Fruit fly (Drosophila melanogaster) whole organism, embryonic: ENCODE measurements around the gene CG11905.

ENCODE experiments used
- Adf1 ChIP-seq: fragments of 200-800 bp; sonication (Bioruptor generic); IDR thresholded peaks from 2 replicates; pipeline ENCODE4 v1.3.6; 2022; ENCODE audit warnings: missing biosample characterization, missing genetic modification characterization
- CG12104 ChIP-seq: fragments of 200-800 bp; sonication (Bioruptor generic); optimal IDR thresholded peaks from 3 replicates; lab custom pipeline; 2016; ENCODE audit warnings: missing biosample characterization, missing genetic modification characterization
- CG2129 ChIP-seq: fragments of 200-800 bp; sonication (Bioruptor generic); IDR thresholded peaks from 2 replicates; pipeline ENCODE4 v1.3.6; 2022; ENCODE audit warnings: missing biosample characterization, missing genetic modification characterization; ENCODE audit not compliant: partially characterized antibody
- CG7928 ChIP-seq: fragments of 200-800 bp; sonication (Bioruptor generic); optimal IDR thresholded peaks from 2 replicates; lab custom pipeline; 2017; ENCODE audit warnings: missing biosample characterization, mild to moderate bottlenecking, missing genetic modification characterization
- CG8089 ChIP-seq: fragments of 200-800 bp; sonication (Bioruptor generic); optimal IDR thresholded peaks from 3 replicates; lab custom pipeline; 2016; ENCODE audit warnings: missing biosample characterization, missing genetic modification characterization
- HmgD ChIP-seq: fragments of 200-800 bp; sonication (Bioruptor generic); optimal IDR thresholded peaks from 3 replicates; lab custom pipeline; 2016; ENCODE audit warnings: missing biosample characterization, missing genetic modification characterization
- Lhr ChIP-seq: fragments of 200-800 bp; sonication (Bioruptor generic); optimal IDR thresholded peaks from 3 replicates; lab custom pipeline; 2017; ENCODE audit warnings: mild to moderate bottlenecking, missing biosample characterization, missing genetic modification reagents, missing genetic modification characterization
- corto ChIP-seq: fragments of 200-800 bp; sonication (Bioruptor generic); optimal IDR thresholded peaks from 2 replicates; lab custom pipeline; 2016; ENCODE audit warnings: missing biosample characterization, mild to moderate bottlenecking, missing genetic modification characterization, moderate library complexity
- gcm ChIP-seq: fragments of 200-800 bp; sonication (Bioruptor generic); optimal IDR thresholded peaks from 2 replicates; lab custom pipeline; 2019; ENCODE audit warnings: missing biosample characterization, mild to moderate bottlenecking, missing genetic modification characterization, moderate library complexity
- mld ChIP-seq: fragments of 200-800 bp; sonication (Bioruptor generic); IDR thresholded peaks from 3 replicates; pipeline ENCODE4 v1.3.6; 2022; ENCODE audit warnings: missing biosample characterization, missing genetic modification characterization; ENCODE audit not compliant: partially characterized antibody
- sob ChIP-seq: fragments of 200-800 bp; sonication (Bioruptor generic); IDR thresholded peaks from 2 replicates; pipeline ENCODE4 v1.3.6; 2022; ENCODE audit warnings: missing biosample characterization, missing genetic modification characterization
- sug ChIP-seq: fragments of 200-800 bp; optimal IDR thresholded peaks from 2 replicates; lab custom pipeline; 2019; ENCODE audit warnings: missing biosample characterization, mild to moderate bottlenecking, missing genetic modification characterization, moderate library complexity

dm6 chr3L:16881097-16881496, 54.2 kb downstream of the CG11905 start:
- no peak for TF ChIP-seq HmgD (GFP tag; lab: Kevin White, UChicago)
- no peak for TF ChIP-seq CG2129 (GFP tag; lab: Robert Waterston, UW)
- TF ChIP-seq sug (tag; lab: Kevin White, UChicago): no peak
- no peak for TF ChIP-seq CG8089 (GFP tag; lab: Kevin White, UChicago)
- no peak for TF ChIP-seq Adf1 (GFP tag; lab: Robert Waterston, UW)
- TF ChIP-seq corto (GFP tag; lab: Kevin White, UChicago): no peak
- no peak for TF ChIP-seq CG12104 (GFP tag; lab: Kevin White, UChicago)
- no peak for TF ChIP-seq CG7928
- no peak for TF ChIP-seq sob (GFP tag; lab: Robert Waterston, UW)
- no peak for TF ChIP-seq Lhr
- TF ChIP-seq gcm (GFP tag; lab: Kevin White, UChicago): no peak
- no peak for TF ChIP-seq mld (GFP tag; lab: Robert Waterston, UW)
